Fruit fly (Drosophila melanogaster): ENCODE measurements around the gene CG32221.

CG32221 gene

dm6 chr3L:19870843-19871666 is 36.6 kb downstream of the CG32221 start, which contains the start of the genes Rab8 and Usp32 (continued):
- TF ChIP-seq CG8765 (GFP tag; IDR thresholded peaks at IDR 0.05) = no peak
- peak; percentile 34 for TF ChIP-seq Nf-YB (GFP tag; optimal IDR thresholded peaks at IDR 0.05)
- no peak for TF ChIP-seq crol (GFP tag; IDR thresholded peaks at IDR 0.05)
- peak; percentile 55 for TF ChIP-seq luna (GFP tag; optimal IDR thresholded peaks at IDR 0.05)
- peak; percentile 82 for TF ChIP-seq Dbx (GFP tag; IDR thresholded peaks at IDR 0.05)
- 0 out of 2 replicates have a peak, but pooled peaks have one; percentile 6 for TF ChIP-seq HLH3B (GFP tag; IDR thresholded peaks at IDR 0.05)
- peak; percentile 44; the same call in 1 of the 2 replicates for TF ChIP-seq CG11085 (GFP tag; IDR thresholded peaks at IDR 0.05)
- TF ChIP-seq Nf-YC (tag; optimal IDR thresholded peaks at IDR 0.05) = no peak
- TF ChIP-seq Bteb2 (GFP tag; optimal IDR thresholded peaks at IDR 0.05) = peak; percentile 81
- peak; percentile 16 for TF ChIP-seq CG8388 (GFP tag; optimal IDR thresholded peaks at IDR 0.05)
- no peak for TF ChIP-seq CG15073 (GFP tag; optimal IDR thresholded peaks at IDR 0.05)
- peak; percentile 27 for TF ChIP-seq Atf-2 (GFP tag; optimal IDR thresholded peaks at IDR 0.05)
- TF ChIP-seq CG15696 (tag; optimal IDR thresholded peaks at IDR 0.05) = peak; percentile 9
- peak; percentile 50 for TF ChIP-seq CG12942 (GFP tag; optimal IDR thresholded peaks at IDR 0.05)
- peak; percentile 33 for TF ChIP-seq CG11723 (GFP tag; optimal IDR thresholded peaks at IDR 0.05)
- TF ChIP-seq CG11247 (GFP tag; IDR thresholded peaks at IDR 0.05) = no peak
- peak; percentile 48; the same call in 1 of the 2 replicates for TF ChIP-seq cas (GFP tag; IDR thresholded peaks at IDR 0.05)
- peak; percentile 84 for TF ChIP-seq trem (tag; optimal IDR thresholded peaks at IDR 0.05)
- peak; percentile 73 for TF ChIP-seq gcm (GFP tag; optimal IDR thresholded peaks at IDR 0.05)
- no peak for TF ChIP-seq CoRest (tag; optimal IDR thresholded peaks at IDR 0.05)
- TF ChIP-seq CG17802 (tag; optimal IDR thresholded peaks at IDR 0.05) = no peak
- TF ChIP-seq kni (GFP tag; optimal IDR thresholded peaks at IDR 0.05) = no peak
- peak; percentile 23 for TF ChIP-seq eyg (GFP tag; optimal IDR thresholded peaks at IDR 0.05)
- TF ChIP-seq Mes4 (GFP tag; optimal IDR thresholded peaks at IDR 0.05) = peak; percentile 31
- peak; percentile 18 for TF ChIP-seq CG3065 (GFP tag; optimal IDR thresholded peaks at IDR 0.05)
- TF ChIP-seq gce (GFP tag; IDR thresholded peaks at IDR 0.05) = no peak
- peak; percentile 34 for TF ChIP-seq az2 (GFP tag; optimal IDR thresholded peaks at IDR 0.05)
- peak; percentile 28; the same call in 1 of the 3 replicates for TF ChIP-seq croc (GFP tag; conservative IDR thresholded peaks at IDR 0.05)
- no peak for TF ChIP-seq CG11093 (GFP tag; IDR thresholded peaks at IDR 0.05)
- TF ChIP-seq CG2116 (GFP tag; optimal IDR thresholded peaks at IDR 0.05) = peak; percentile 90
- TF ChIP-seq CG14050 (GFP tag; IDR thresholded peaks at IDR 0.05) = peak; percentile 36; the same call in 2 of the 3 replicates
- peak; percentile 74 for TF ChIP-seq CG34422 (GFP tag; IDR thresholded peaks at IDR 0.05)
- TF ChIP-seq CG7745 (tag; optimal IDR thresholded peaks at IDR 0.05) = peak; percentile 79
- peak; percentile 21 for TF ChIP-seq CG8290 (GFP tag; optimal IDR thresholded peaks at IDR 0.05)
- no peak for TF ChIP-seq CG8290 (tag; optimal IDR thresholded peaks at IDR 0.05)
- TF ChIP-seq CG13775 (GFP tag; optimal IDR thresholded peaks at IDR 0.05) = peak; percentile 40
- peak; percentile 47 to 69 for TF ChIP-seq Pdp1 (GFP tag; optimal IDR thresholded peaks at IDR 0.05)
- no peak for TF ChIP-seq CG11560 (tag; IDR thresholded peaks at IDR 0.05)
- no peak for TF ChIP-seq oc (tag; optimal IDR thresholded peaks at IDR 0.05)
- no peak for TF ChIP-seq bcd (GFP tag; optimal IDR thresholded peaks at IDR 0.05)
- TF ChIP-seq Hand (GFP tag; optimal IDR thresholded peaks at IDR 0.05) = peak; percentile 27
- no peak for TF ChIP-seq Abd-B (GFP tag; optimal IDR thresholded peaks at IDR 0.05)
- TF ChIP-seq Hr51 (GFP tag; optimal IDR thresholded peaks at IDR 0.05) = peak in 1 of 2 experiments; percentile 69
- peak; percentile 82 for TF ChIP-seq vnd (GFP tag; IDR thresholded peaks at IDR 0.05; ENCODE audit: partially characterized antibody)
- TF ChIP-seq CG8281 (tag; optimal IDR thresholded peaks at IDR 0.05) = no peak
- peak; percentile 19 for TF ChIP-seq pum (GFP tag; optimal IDR thresholded peaks at IDR 0.05)
- peak; percentile 79 for TF ChIP-seq ash1 (GFP tag; optimal IDR thresholded peaks at IDR 0.05)
- TF ChIP-seq exex (tag; optimal IDR thresholded peaks at IDR 0.05) = peak; percentile 81
- TF ChIP-seq aop (GFP tag; IDR thresholded peaks at IDR 0.05) = no peak
